Fruit fly (Drosophila melanogaster) whole organism, embryonic: ENCODE measurements around the gene dyw.

Source experiments
- ATbp ChIP-seq: fragments of 200-800 bp; sonication (Bioruptor generic); optimal IDR thresholded peaks from 2 replicates; lab custom pipeline; 2017; ENCODE audit warnings: missing biosample characterization, mild to moderate bottlenecking, missing genetic modification characterization, missing genetic modification reagents
- BtbVII ChIP-seq: fragments of 200-800 bp; sonication (Bioruptor generic); optimal IDR thresholded peaks from 3 replicates; lab custom pipeline; 2017; ENCODE audit warnings: missing biosample characterization, mild to moderate bottlenecking, missing genetic modification characterization
- CG10366 ChIP-seq: fragments of 200-800 bp; sonication (Bioruptor generic); IDR thresholded peaks from 2 replicates; pipeline ENCODE4 v1.3.6; 2022; ENCODE audit warnings: missing biosample characterization, missing genetic modification characterization
- CG11695 ChIP-seq: fragments of 200-800 bp; sonication (Bioruptor generic); IDR thresholded peaks from 3 replicates; pipeline ENCODE4 v1.3.6; 2022; ENCODE audit warnings: missing biosample characterization, missing genetic modification characterization
- CG12299 ChIP-seq: fragments of 200-800 bp; sonication (Bioruptor generic); optimal IDR thresholded peaks from 2 replicates; lab custom pipeline; 2018; ENCODE audit warnings: missing biosample characterization, mild to moderate bottlenecking, missing genetic modification characterization
- CG12659 ChIP-seq: fragments of 200-800 bp; sonication (Bioruptor generic); optimal IDR thresholded peaks from 3 replicates; lab custom pipeline; 2017; ENCODE audit warnings: mild to moderate bottlenecking, missing biosample characterization, missing genetic modification reagents, missing genetic modification characterization
- CG15601 ChIP-seq: fragments of 200-800 bp; sonication (Bioruptor generic); optimal IDR thresholded peaks from 3 replicates; lab custom pipeline; 2019; ENCODE audit warnings: missing biosample characterization, mild to moderate bottlenecking, missing genetic modification characterization, moderate library complexity
- CG1603 ChIP-seq: fragments of 200-800 bp; sonication (Bioruptor generic); optimal IDR thresholded peaks from 2 replicates; lab custom pipeline; 2019; ENCODE audit warnings: missing biosample characterization, mild to moderate bottlenecking, missing genetic modification characterization, moderate library complexity
- CG17612 ChIP-seq: fragments of 200-800 bp; sonication (Bioruptor generic); IDR thresholded peaks from 2 replicates; pipeline ENCODE4 v1.3.6; 2022; ENCODE audit warnings: missing biosample characterization, missing genetic modification characterization
- CG18262 ChIP-seq: fragments of 200-800 bp; optimal IDR thresholded peaks from 3 replicates; lab custom pipeline; 2019; ENCODE audit warnings: missing biosample characterization, mild to moderate bottlenecking, missing genetic modification characterization, moderate library complexity
- CG1832 ChIP-seq: fragments of 200-800 bp; sonication (Bioruptor generic); optimal IDR thresholded peaks from 2 replicates; lab custom pipeline; 2017; ENCODE audit warnings: missing biosample characterization, mild to moderate bottlenecking, missing genetic modification characterization, inconsistent platforms
- CG18619 ChIP-seq: fragments of 200-800 bp; sonication (Bioruptor generic); optimal IDR thresholded peaks from 3 replicates; lab custom pipeline; 2017; ENCODE audit warnings: missing biosample characterization, mild to moderate bottlenecking, missing genetic modification characterization
- CG32767 ChIP-seq: fragments of 200-800 bp; sonication (Bioruptor generic); IDR thresholded peaks from 2 replicates; pipeline ENCODE4 v1.3.6; 2022; ENCODE audit warnings: missing biosample characterization, missing genetic modification characterization
- CG3407 ChIP-seq: fragments of 200-800 bp; sonication (Bioruptor generic); optimal IDR thresholded peaks from 2 replicates; lab custom pipeline; 2018; ENCODE audit warnings: missing biosample characterization, mild to moderate bottlenecking, missing genetic modification characterization
- CG34376 ChIP-seq: fragments of 200-800 bp; sonication (Bioruptor generic); optimal IDR thresholded peaks from 2 replicates; lab custom pipeline; 2018; ENCODE audit warnings: missing biosample characterization, mild to moderate bottlenecking, missing genetic modification characterization
- CG3847 ChIP-seq: fragments of 200-800 bp; sonication (Bioruptor generic); IDR thresholded peaks from 2 replicates; pipeline ENCODE4 v1.3.6; 2022; ENCODE audit warnings: missing biosample characterization, missing genetic modification characterization
- CG4617 ChIP-seq: fragments of 200-800 bp; sonication (Bioruptor generic); optimal IDR thresholded peaks from 3 replicates; lab custom pipeline; 2016; ENCODE audit warnings: missing biosample characterization, missing genetic modification characterization, borderline replicate concordance
- CG4707 ChIP-seq: fragments of 200-800 bp; sonication (Bioruptor generic); optimal IDR thresholded peaks from 2 replicates; lab custom pipeline; 2018; ENCODE audit warnings: missing biosample characterization, mild to moderate bottlenecking, missing genetic modification characterization, moderate library complexity
- CG6765 ChIP-seq: fragments of 200-800 bp; sonication (Bioruptor generic); optimal IDR thresholded peaks from 3 replicates; lab custom pipeline; 2017; ENCODE audit warnings: missing biosample characterization, mild to moderate bottlenecking, missing genetic modification characterization
- CG6813 ChIP-seq: fragments of 200-800 bp; sonication (Bioruptor generic); optimal IDR thresholded peaks from 2 replicates; lab custom pipeline; 2017; ENCODE audit warnings: missing biosample characterization, missing genetic modification characterization, mild to moderate bottlenecking, moderate library complexity, missing genetic modification reagents
- CG6854 ChIP-seq: fragments of 200-800 bp; sonication (Bioruptor generic); optimal IDR thresholded peaks from 3 replicates; lab custom pipeline; 2017; ENCODE audit warnings: missing biosample characterization, mild to moderate bottlenecking, missing genetic modification characterization
- CG7556 ChIP-seq: fragments of 200-800 bp; sonication (Bioruptor generic); optimal IDR thresholded peaks from 2 replicates; lab custom pipeline; 2017; ENCODE audit warnings: missing biosample characterization, mild to moderate bottlenecking, missing genetic modification characterization
- CG9932 ChIP-seq: fragments of 200-800 bp; sonication (Bioruptor generic); IDR thresholded peaks from 2 replicates; pipeline ENCODE4 v1.3.6; 2022; ENCODE audit warnings: missing biosample characterization, missing genetic modification characterization
- Drgx ChIP-seq: fragments of 200-800 bp; sonication (Bioruptor generic); IDR thresholded peaks from 2 replicates; pipeline ENCODE4 v1.3.6; 2022; ENCODE audit warnings: missing biosample characterization, missing genetic modification characterization
- E2f2 ChIP-seq: fragments of 200-800 bp; sonication (Bioruptor generic); IDR thresholded peaks from 2 replicates; pipeline ENCODE4 v1.3.6; 2022; ENCODE audit warnings: missing biosample characterization, missing genetic modification characterization
- Ets65A ChIP-seq: fragments of 200-800 bp; sonication (Bioruptor generic); peaks from one replicate; lab custom pipeline; 2016; ENCODE audit warnings: missing biosample characterization, missing genetic modification characterization
- HLH3B ChIP-seq: fragments of 200-800 bp; sonication (Bioruptor generic); IDR thresholded peaks from 2 replicates; pipeline ENCODE4 v1.3.6; 2022; ENCODE audit warnings: missing biosample characterization, missing genetic modification characterization
- Hmr ChIP-seq: fragments of 200-800 bp; sonication (Bioruptor generic); optimal IDR thresholded peaks from 3 replicates; lab custom pipeline; 2017; ENCODE audit warnings: mild to moderate bottlenecking, missing biosample characterization, missing genetic modification reagents, missing genetic modification characterization
- Hmx ChIP-seq: fragments of 200-800 bp; sonication (Bioruptor generic); optimal IDR thresholded peaks from 2 replicates; lab custom pipeline; 2016; ENCODE audit warnings: missing biosample characterization, missing genetic modification characterization
- Ptx1 ChIP-seq: fragments of 200-800 bp; sonication (Bioruptor generic); IDR thresholded peaks from 2 replicates; pipeline ENCODE4 v1.3.6; 2022; ENCODE audit warnings: missing biosample characterization, missing genetic modification characterization
- Sry-δ ChIP-seq: fragments of 200-800 bp; sonication (Bioruptor generic); optimal IDR thresholded peaks from 2 replicates; lab custom pipeline; 2016; ENCODE audit warnings: missing biosample characterization, missing genetic modification characterization
- ac ChIP-seq: fragments of 200-800 bp; sonication (Bioruptor generic); optimal IDR thresholded peaks from 3 replicates; lab custom pipeline; 2017; ENCODE audit warnings: missing biosample characterization, mild to moderate bottlenecking, missing genetic modification characterization
- dmrt99B ChIP-seq: fragments of 200-800 bp; sonication (Bioruptor generic); optimal IDR thresholded peaks from 2 replicates; lab custom pipeline; 2018; ENCODE audit warnings: missing biosample characterization, mild to moderate bottlenecking, missing genetic modification characterization, moderate library complexity
- ems ChIP-seq: fragments of 200-800 bp; sonication (Bioruptor generic); optimal IDR thresholded peaks from 3 replicates; lab custom pipeline; 2016; ENCODE audit warnings: missing biosample characterization, missing genetic modification characterization
- en ChIP-seq: fragments of 200-800 bp; sonication (Bioruptor generic); optimal IDR thresholded peaks from 2 replicates; lab custom pipeline; 2016; ENCODE audit warnings: missing biosample characterization, missing genetic modification characterization
- exex ChIP-seq: fragments of 200-800 bp; sonication (Bioruptor generic); optimal IDR thresholded peaks from 4 replicates; lab custom pipeline; 2018; ENCODE audit warnings: missing biosample characterization, mild to moderate bottlenecking, missing genetic modification characterization, moderate library complexity
- gcm2 ChIP-seq: fragments of 200-800 bp; sonication (Bioruptor generic); optimal IDR thresholded peaks from 2 replicates; lab custom pipeline; 2016; ENCODE audit warnings: missing biosample characterization, missing genetic modification characterization
- h ChIP-seq: fragments of >200 bp; optimal IDR thresholded peaks from 2 replicates; lab custom pipeline; 2017
- hkb ChIP-seq, 2 experiments: fragments of 200-800 bp in 1 of 2; fragments of >200 bp in 1 of 2; sonication (Bioruptor generic) in 1 of 2; IDR thresholded peaks in 1 of 2; optimal IDR thresholded peaks in 1 of 2; 2 replicates each; pipeline versions ENCODE4 v1.3.6 to Lab custom; 2017 to 2022; ENCODE audit warnings: missing biosample characterization in 1 of 2, missing genetic modification characterization in 1 of 2
- insv ChIP-seq, 2 experiments: fragments of 200-800 bp; sonication (Bioruptor generic); optimal IDR thresholded peaks; 3 replicates each; lab custom pipeline; 2016 to 2018; ENCODE audit warnings: missing biosample characterization in 2 of 2, missing genetic modification characterization in 2 of 2
- lbe ChIP-seq: fragments of 200-800 bp; sonication (Bioruptor generic); optimal IDR thresholded peaks from 2 replicates; lab custom pipeline; 2016; ENCODE audit warnings: missing biosample characterization, mild to moderate bottlenecking, missing genetic modification characterization
- lmd ChIP-seq: fragments of 200-800 bp; sonication (Bioruptor generic); IDR thresholded peaks from 2 replicates; pipeline ENCODE4 v1.3.6; 2022; ENCODE audit warnings: missing biosample characterization, missing genetic modification characterization
- nerfin-2 ChIP-seq: fragments of 200-800 bp; sonication (Bioruptor generic); IDR thresholded peaks from 2 replicates; pipeline ENCODE4 v1.3.6; 2022; ENCODE audit warnings: missing biosample characterization, missing genetic modification characterization; ENCODE audit not compliant: partially characterized antibody
- sens ChIP-seq: fragments of 200-800 bp; sonication (Bioruptor generic); peaks from one replicate; lab custom pipeline; 2016; ENCODE audit warnings: missing biosample characterization, missing genetic modification characterization
- sna ChIP-seq: fragments of 200-800 bp; sonication (Bioruptor generic); IDR thresholded peaks from 2 replicates; pipeline ENCODE4 v1.3.6; 2022; ENCODE audit warnings: missing biosample characterization, missing genetic modification characterization; ENCODE audit not compliant: partially characterized antibody
- sug ChIP-seq: fragments of 200-800 bp; optimal IDR thresholded peaks from 2 replicates; lab custom pipeline; 2019; ENCODE audit warnings: missing biosample characterization, mild to moderate bottlenecking, missing genetic modification characterization, moderate library complexity
- tgo ChIP-seq: fragments of 200-800 bp; sonication (Bioruptor generic); IDR thresholded peaks from 3 replicates; pipeline ENCODE4 v1.3.6; 2022; ENCODE audit warnings: missing biosample characterization, missing genetic modification characterization
- trh ChIP-seq: fragments of 200-800 bp; sonication (Bioruptor generic); optimal IDR thresholded peaks from 2 replicates; lab custom pipeline; 2016; ENCODE audit warnings: missing biosample characterization, missing genetic modification characterization
- ttk ChIP-seq: fragments of 200-800 bp; sonication (Bioruptor generic); IDR thresholded peaks from 2 replicates; pipeline ENCODE4 v2.1.2; 2022; ENCODE audit warnings: missing biosample characterization, missing genetic modification characterization
- zfh2 ChIP-seq: fragments of 200-800 bp; sonication (Bioruptor generic); optimal IDR thresholded peaks from 2 replicates; lab custom pipeline; 2016; ENCODE audit warnings: missing biosample characterization, missing genetic modification characterization

The dyw gene

dm6 chrX:2677024-2677589, 16.6 kb downstream of the dyw start (continued):
- no peak for TF ChIP-seq lbe
- TF ChIP-seq CG3407 (GFP tag; lab: Kevin White, UChicago) = no peak
- TF ChIP-seq CG3847 = no peak
- TF ChIP-seq Ets65A (GFP tag; lab: Kevin White, UChicago) = peak; percentile 54
- TF ChIP-seq CG18262 (tag; lab: Kevin White, UChicago) = no peak

DNA sequence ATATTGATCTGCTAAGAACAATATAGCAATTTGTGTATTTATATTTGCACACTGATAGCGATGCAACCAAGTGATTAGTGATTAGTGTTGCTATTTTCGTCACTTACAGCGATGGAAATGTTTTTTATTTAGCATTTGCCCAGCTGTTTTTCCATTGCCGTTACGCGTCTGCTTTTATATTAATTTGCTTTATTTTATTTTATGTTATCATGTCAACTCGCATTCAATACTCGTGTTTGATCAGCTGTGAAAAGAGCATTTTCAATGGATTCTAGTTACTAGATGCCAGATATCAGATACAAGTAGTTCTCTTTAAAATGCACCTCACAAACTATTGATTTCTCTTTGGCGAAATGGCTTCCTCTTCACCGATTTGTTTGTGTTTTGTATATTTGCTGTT, 30.3 kb downstream of the dyw start:
- TF ChIP-seq Ptx1 (GFP tag; lab: Robert Waterston, UW) = no peak
- TF ChIP-seq CG17612 (GFP tag; lab: Robert Waterston, UW) = no peak
- TF ChIP-seq sna (GFP tag; lab: Robert Waterston, UW) = no peak
- TF ChIP-seq Sry-δ = no peak
- TF ChIP-seq CG32767 (GFP tag; lab: Robert Waterston, UW) = no peak
- no peak for TF ChIP-seq sug (tag; lab: Kevin White, UChicago)
- TF ChIP-seq E2f2 (GFP tag; lab: Robert Waterston, UW) = no peak
- no peak for TF ChIP-seq hkb (optimal IDR thresholded peaks at IDR 0.05; lab: Kevin White, UChicago)
- peak; percentile 25; the same call in 1 of the 2 replicates for TF ChIP-seq hkb (GFP tag; IDR thresholded peaks at IDR 0.05; lab: Robert Waterston, UW)
- TF ChIP-seq CG10366 (GFP tag; lab: Robert Waterston, UW) = no peak
- no peak for TF ChIP-seq Drgx
- TF ChIP-seq BtbVII (GFP tag; lab: Kevin White, UChicago) = peak; percentile 18
- TF ChIP-seq HLH3B = no peak
- no peak for TF ChIP-seq CG18619 (GFP tag; lab: Kevin White, UChicago)
- no peak for TF ChIP-seq trh
- no peak for TF ChIP-seq Hmx (GFP tag; lab: Kevin White, UChicago)
- no peak for TF ChIP-seq exex
- TF ChIP-seq CG1832 = no peak
- no peak for TF ChIP-seq CG1603 (tag; lab: Kevin White, UChicago)
- no peak for TF ChIP-seq gcm2 (GFP tag; lab: Kevin White, UChicago)
- TF ChIP-seq nerfin-2 (GFP tag; lab: Robert Waterston, UW) = no peak
- no peak for TF ChIP-seq lmd (GFP tag; lab: Robert Waterston, UW)
- TF ChIP-seq zfh2 (GFP tag; lab: Kevin White, UChicago) = no peak
- no peak for TF ChIP-seq CG4707 (GFP tag; lab: Kevin White, UChicago)
- TF ChIP-seq insv (GFP tag; optimal IDR thresholded peaks at IDR 0.05; lab: Kevin White, UChicago) = no peak
- TF ChIP-seq CG12299 (tag; lab: Kevin White, UChicago) = peak; percentile 4
- peak; percentile 50 for TF ChIP-seq Hmr
- no peak for TF ChIP-seq CG15601 (tag; lab: Kevin White, UChicago)
- TF ChIP-seq ac (GFP tag; lab: Kevin White, UChicago) = no peak
- no peak for TF ChIP-seq ems (GFP tag; lab: Kevin White, UChicago)
- TF ChIP-seq ttk (GFP tag; lab: Robert Waterston, UW) = no peak
- no peak for TF ChIP-seq CG4617
- TF ChIP-seq CG9932 (GFP tag; lab: Robert Waterston, UW) = no peak
- TF ChIP-seq en (GFP tag; lab: Kevin White, UChicago) = no peak
- TF ChIP-seq tgo = no peak
- no peak for TF ChIP-seq CG7556 (GFP tag; lab: Kevin White, UChicago)
- peak; percentile 0 for TF ChIP-seq CG6765 (GFP tag; lab: Kevin White, UChicago)
- no peak for TF ChIP-seq CG12659 (GFP tag; lab: Kevin White, UChicago)
- TF ChIP-seq CG6813 (GFP tag; lab: Kevin White, UChicago) = peak; percentile 21
- peak; percentile 16 for TF ChIP-seq CG6854 (GFP tag; lab: Kevin White, UChicago)
- TF ChIP-seq ATbp (GFP tag; lab: Kevin White, UChicago) = peak; percentile 25
- no peak for TF ChIP-seq CG11695
- TF ChIP-seq sens (GFP tag; lab: Kevin White, UChicago) = peak; percentile 76
- TF ChIP-seq dmrt99B (tag; lab: Kevin White, UChicago) = no peak
- TF ChIP-seq h (lab: Kevin White, UChicago) = no peak
- TF ChIP-seq CG34376 (GFP tag; lab: Kevin White, UChicago) = peak; percentile 30
